Worm (Caenorhabditis elegans): ENCODE results near the gene hsp-25.

Gene hsp-25

DNA sequence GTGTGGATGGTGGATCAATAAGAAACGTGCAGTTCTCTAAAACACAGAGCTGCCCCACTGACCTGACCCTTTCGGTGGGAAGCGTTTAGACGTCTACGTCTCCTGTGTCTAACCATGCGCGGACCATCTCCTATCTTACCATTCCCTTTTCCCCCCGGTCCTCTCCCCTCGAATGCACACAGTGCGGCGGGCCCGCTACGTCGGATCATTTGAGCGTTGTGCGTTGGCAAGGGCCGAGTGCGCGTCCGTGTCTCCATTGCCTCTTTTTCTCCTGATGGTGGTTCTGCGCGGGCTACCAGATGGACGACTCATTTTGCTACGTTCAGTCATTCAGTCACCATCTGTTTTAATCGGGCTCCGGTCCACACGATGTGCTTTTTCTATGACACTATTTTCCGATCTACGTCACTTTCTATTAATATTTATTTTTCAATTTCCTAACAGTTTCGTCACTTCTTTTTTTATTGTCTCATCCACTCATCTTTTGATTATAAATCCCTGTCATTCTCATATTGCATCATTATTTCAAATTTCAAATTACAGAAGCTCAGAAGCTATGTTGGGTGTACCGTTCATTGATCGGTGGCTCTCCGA is 43.7 kb downstream of the hsp-25 start, which contains the start of gene inx-3:
inx-3 (plus strand) TSS at position 544 of the 594 bp plus-strand sequence.
- TF ChIP-seq aly-1 (tag; optimal IDR thresholded peaks at IDR 0.05) (peak; percentile 31), ets-7 (tag; optimal IDR thresholded peaks at IDR 0.05) (no peak), tbx-37 (GFP tag; conservative IDR thresholded peaks at IDR 0.05) (0 out of 2 replicates have a peak, but pooled peaks have one; percentile 21), tra-4 (tag; optimal IDR thresholded peaks at IDR 0.05) (no peak), pes-1 (GFP tag; IDR thresholded peaks at IDR 0.05) (no peak; the same call in 1 of the 2 replicates), sea-1 (GFP tag; conservative IDR thresholded peaks at IDR 0.05) (0 out of 2 replicates have a peak, but pooled peaks have one; percentile 25), tbx-11 (GFP tag; IDR thresholded peaks at IDR 0.05) (no peak), hnd-1 (tag; optimal IDR thresholded peaks at IDR 0.05) (no peak), ama-1 (optimal IDR thresholded peaks at IDR 0.05) (no peak), flt-1 (GFP tag; IDR thresholded peaks at IDR 0.05) (peak; percentile 24; the same call in 1 of the 2 replicates), F13C5.2 (tag; optimal IDR thresholded peaks at IDR 0.05) (no peak), hmg-4 (GFP tag; optimal IDR thresholded peaks at IDR 0.05) (peak; percentile 73), ceh-36 (tag; optimal IDR thresholded peaks at IDR 0.05) (no peak)

DNA sequence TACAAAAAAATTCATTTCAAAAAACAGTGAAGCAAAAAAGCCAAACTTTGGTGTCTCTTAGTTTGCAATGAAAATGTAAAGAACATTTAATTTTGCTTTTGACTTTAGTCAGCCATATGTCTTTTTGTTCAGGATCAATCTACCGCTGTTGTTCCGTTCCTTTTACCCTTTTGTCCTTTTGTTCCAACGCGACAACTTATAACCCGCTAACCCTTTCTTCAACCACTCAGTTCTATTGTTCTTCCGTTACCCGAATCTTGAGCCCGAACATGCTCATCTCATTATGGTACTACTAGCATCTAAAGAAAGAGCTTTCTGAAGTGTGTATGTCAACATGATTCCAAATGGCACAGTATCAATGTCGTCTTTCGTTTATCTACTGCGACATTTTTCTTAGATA is 45.4 kb downstream of the hsp-25 start:
- TF ChIP-seq ceh-36 (tag; optimal IDR thresholded peaks at IDR 0.05) (no peak), F13C5.2 (tag; optimal IDR thresholded peaks at IDR 0.05) (no peak), aly-1 (tag; optimal IDR thresholded peaks at IDR 0.05) (no peak), B0310.2 (tag; optimal IDR thresholded peaks at IDR 0.05) (no peak), hmg-4 (GFP tag; optimal IDR thresholded peaks at IDR 0.05) (no peak), ets-7 (tag; optimal IDR thresholded peaks at IDR 0.05) (no peak), pes-1 (GFP tag; IDR thresholded peaks at IDR 0.05) (no peak), ama-1 (optimal IDR thresholded peaks at IDR 0.05) (no peak), hnd-1 (tag; optimal IDR thresholded peaks at IDR 0.05) (no peak), tbx-11 (GFP tag; IDR thresholded peaks at IDR 0.05) (no peak), sea-1 (GFP tag; conservative IDR thresholded peaks at IDR 0.05) (no peak), ceh-13 (GFP tag; optimal IDR thresholded peaks at IDR 0.05) (no peak), tra-4 (tag; optimal IDR thresholded peaks at IDR 0.05) (no peak), scrt-1 (GFP tag; IDR thresholded peaks at IDR 0.05) (no peak), tbx-37 (GFP tag; conservative IDR thresholded peaks at IDR 0.05) (no peak), flt-1 (GFP tag; IDR thresholded peaks at IDR 0.05) (no peak), hmbx-1 (tag; optimal IDR thresholded peaks at IDR 0.05) (no peak)

DNA sequence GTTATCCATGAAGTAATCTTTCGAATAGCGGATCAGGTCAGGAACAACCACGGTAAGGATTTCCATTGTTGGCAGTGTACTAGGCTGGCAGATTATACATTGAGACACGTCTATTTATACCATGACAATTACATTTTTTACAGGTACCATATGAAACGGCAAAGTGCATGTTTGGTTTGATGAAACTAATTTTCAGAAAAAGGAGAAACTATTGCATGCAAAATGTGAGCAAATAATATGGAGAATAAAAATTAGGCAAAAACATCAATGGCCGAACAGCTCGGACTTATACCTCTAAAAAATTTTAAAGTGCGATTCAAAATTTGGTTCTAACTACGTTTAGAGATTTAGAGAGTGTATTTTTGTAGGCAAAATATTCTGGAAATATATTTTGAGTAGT is 46.7 kb downstream of the hsp-25 start, which contains the start of gene F22F4.5:
F22F4.5 (minus strand) TSS at position 101 of the 400 bp plus-strand sequence.
- TF ChIP-seq tbx-11 (GFP tag; IDR thresholded peaks at IDR 0.05) (no peak), ets-7 (tag; optimal IDR thresholded peaks at IDR 0.05) (no peak), hmbx-1 (tag; optimal IDR thresholded peaks at IDR 0.05) (no peak), tra-4 (tag; optimal IDR thresholded peaks at IDR 0.05) (no peak), aly-1 (tag; optimal IDR thresholded peaks at IDR 0.05) (no peak), ceh-13 (GFP tag; optimal IDR thresholded peaks at IDR 0.05) (no peak), flt-1 (GFP tag; IDR thresholded peaks at IDR 0.05) (no peak), tbx-37 (GFP tag; conservative IDR thresholded peaks at IDR 0.05) (no peak), hmg-4 (GFP tag; optimal IDR thresholded peaks at IDR 0.05) (no peak), B0310.2 (tag; optimal IDR thresholded peaks at IDR 0.05) (no peak), scrt-1 (GFP tag; IDR thresholded peaks at IDR 0.05) (no peak), hnd-1 (tag; optimal IDR thresholded peaks at IDR 0.05) (no peak)

DNA sequence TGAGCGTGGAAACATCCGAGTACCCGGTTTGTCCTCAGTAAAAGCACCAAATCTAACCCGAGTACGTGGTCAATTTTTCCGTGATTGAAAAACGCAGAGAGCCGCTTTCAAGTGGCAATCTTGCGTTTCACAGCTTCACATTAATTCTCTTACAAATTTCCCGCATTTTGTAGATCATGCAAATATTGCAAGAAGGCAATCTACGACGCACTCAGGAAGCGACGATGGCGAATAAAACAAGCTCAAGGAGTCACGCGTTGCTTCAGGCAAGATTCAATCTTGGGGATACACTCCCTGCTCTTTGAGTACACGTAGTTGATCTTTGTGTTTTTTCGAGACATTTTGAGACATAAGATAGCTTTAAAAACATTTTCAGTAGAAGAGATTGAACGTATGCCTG is 51.5 kb downstream of the hsp-25 start:
- TF ChIP-seq ceh-13 (GFP tag; optimal IDR thresholded peaks at IDR 0.05) (no peak), flt-1 (GFP tag; IDR thresholded peaks at IDR 0.05) (no peak), tbx-11 (GFP tag; IDR thresholded peaks at IDR 0.05) (no peak), sea-1 (GFP tag; conservative IDR thresholded peaks at IDR 0.05) (no peak)

- TF ChIP-seq sea-1 (GFP tag; conservative IDR thresholded peaks at IDR 0.05) = no peak
- no peak for TF ChIP-seq hnd-1 (tag; optimal IDR thresholded peaks at IDR 0.05)
- no peak for TF ChIP-seq tbx-11 (GFP tag; IDR thresholded peaks at IDR 0.05)
- TF ChIP-seq ets-7 (tag; optimal IDR thresholded peaks at IDR 0.05) = no peak
- no peak for TF ChIP-seq hmg-4 (GFP tag; optimal IDR thresholded peaks at IDR 0.05)
- no peak for TF ChIP-seq scrt-1 (GFP tag; IDR thresholded peaks at IDR 0.05)
- no peak for TF ChIP-seq B0310.2 (tag; optimal IDR thresholded peaks at IDR 0.05)
- no peak for TF ChIP-seq tra-4 (tag; optimal IDR thresholded peaks at IDR 0.05)
- no peak for TF ChIP-seq aly-1 (tag; optimal IDR thresholded peaks at IDR 0.05)
- no peak for TF ChIP-seq pes-1 (GFP tag; IDR thresholded peaks at IDR 0.05)
- no peak for TF ChIP-seq tbx-37 (GFP tag; conservative IDR thresholded peaks at IDR 0.05)
- TF ChIP-seq hmbx-1 (tag; optimal IDR thresholded peaks at IDR 0.05) = no peak
- TF ChIP-seq ceh-36 (tag; optimal IDR thresholded peaks at IDR 0.05) = no peak
- TF ChIP-seq flt-1 (GFP tag; IDR thresholded peaks at IDR 0.05) = no peak
- TF ChIP-seq F13C5.2 (tag; optimal IDR thresholded peaks at IDR 0.05) = no peak
- TF ChIP-seq ceh-13 (GFP tag; optimal IDR thresholded peaks at IDR 0.05) = no peak
- no peak for TF ChIP-seq ama-1 (optimal IDR thresholded peaks at IDR 0.05)
Measured at ce11 chrX:5985720-5986119, 53.7 kb downstream of the hsp-25 start.

DNA sequence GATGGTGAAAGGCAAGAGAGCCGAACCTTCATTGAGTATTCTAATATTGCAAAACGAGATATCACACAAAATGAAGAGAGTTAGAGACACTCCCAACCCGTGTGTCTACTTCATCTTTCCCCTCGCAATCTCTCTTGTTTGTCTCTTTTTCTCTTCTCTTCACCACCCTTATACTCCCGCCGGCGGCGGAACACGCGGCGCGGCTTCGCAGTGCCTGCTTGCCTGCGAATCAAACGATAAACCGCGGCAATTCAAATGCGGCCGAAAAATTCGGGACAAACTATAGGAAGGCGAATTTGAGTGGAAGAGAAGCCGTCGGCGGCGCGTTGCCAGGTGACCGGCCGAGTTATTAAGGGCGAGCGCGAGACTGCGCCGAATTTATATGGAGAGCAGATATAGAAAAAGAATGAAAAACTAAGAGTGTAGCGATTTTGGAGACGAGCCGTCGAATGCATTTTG is 54.8 kb downstream of the hsp-25 start, which contains the start of gene klp-13:
klp-13 (plus strand) TSS at position 409 of the 459 bp plus-strand sequence.
- TF ChIP-seq hmg-4 (GFP tag; optimal IDR thresholded peaks at IDR 0.05) (peak; percentile 85), F13C5.2 (tag; optimal IDR thresholded peaks at IDR 0.05) (peak; percentile 31), aly-1 (tag; optimal IDR thresholded peaks at IDR 0.05) (peak; percentile 75), tra-4 (tag; optimal IDR thresholded peaks at IDR 0.05) (no peak), flt-1 (GFP tag; IDR thresholded peaks at IDR 0.05) (no peak), tbx-11 (GFP tag; IDR thresholded peaks at IDR 0.05) (peak; percentile 39; the same call in 1 of the 2 replicates)
